Fruit fly (Drosophila melanogaster) whole organism: ENCODE measurements around the gene CG45100.

Source experiments
- CG8478 ChIP-seq: fragments of >200 bp; optimal IDR thresholded peaks from 2 replicates; lab custom pipeline; 2018; ENCODE audit warnings: inconsistent platforms
- Dll ChIP-seq: fragments of >200 bp; optimal IDR thresholded peaks from 2 replicates; lab custom pipeline; 2017
- EcR ChIP-seq, 2 experiments: fragments of >200 bp; optimal IDR thresholded peaks; 2 replicates each; lab custom pipeline; 2017; ENCODE audit warnings: missing biosample characterization in 2 of 2, missing genetic modification characterization in 2 of 2, missing genetic modification reagents in 2 of 2
- pan ChIP-seq: fragments of >200 bp; optimal IDR thresholded peaks from 2 replicates; lab custom pipeline; 2017
- psq ChIP-seq: fragments of >200 bp; optimal IDR thresholded peaks from 2 replicates; lab custom pipeline; 2017
- usp ChIP-seq: fragments of >200 bp; optimal IDR thresholded peaks from 2 replicates; lab custom pipeline; 2017; ENCODE audit warnings: missing biosample characterization, missing genetic modification characterization, mixed read lengths

CG45100 gene

DNA sequence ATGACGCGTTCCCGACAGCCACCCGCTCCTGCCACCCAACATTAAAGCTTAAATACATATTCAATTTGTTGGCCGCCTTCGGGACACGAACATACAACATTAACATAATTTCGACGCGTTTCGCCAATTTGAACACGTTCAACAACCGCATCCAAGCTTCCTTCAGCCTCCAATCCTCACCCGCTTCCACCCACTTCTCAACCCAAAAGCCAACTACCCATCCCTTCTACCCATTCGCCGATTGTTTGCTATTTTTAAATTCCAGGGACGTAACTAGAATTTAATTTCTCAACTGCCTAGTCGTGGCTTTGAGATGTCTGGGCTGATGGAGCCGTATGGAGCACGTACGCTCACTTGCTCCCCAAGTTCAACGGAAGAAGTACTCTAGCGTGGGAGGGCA is 44.6 kb downstream of the CG45100 start:
- TF ChIP-seq CG8478 (no peak), usp (GFP tag; lab: Kevin White, UChicago) (no peak), pan (lab: Kevin White, UChicago) (no peak), psq (lab: Kevin White, UChicago) (no peak), Dll (no peak), EcR (GFP tag; optimal IDR thresholded peaks at IDR 0.05; lab: Kevin White, UChicago) (no peak)

DNA sequence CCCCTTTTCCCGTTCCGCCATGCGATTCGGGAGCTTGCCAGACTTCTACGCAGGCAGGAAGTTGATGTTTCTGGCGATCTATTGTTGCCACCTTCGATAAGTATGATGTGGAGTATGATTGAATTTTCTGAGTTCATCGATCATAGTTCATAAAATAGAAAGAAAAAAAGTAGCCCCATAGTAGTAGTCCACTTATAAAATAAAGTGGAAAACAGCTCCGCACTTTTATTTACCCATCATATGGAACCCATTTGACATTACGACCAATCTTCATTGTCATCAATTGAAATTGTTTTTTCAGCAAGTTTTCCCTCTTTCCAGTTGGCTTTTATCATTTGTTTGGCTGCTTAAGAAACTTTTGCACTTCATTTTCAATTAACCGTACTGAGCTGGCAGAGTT is 47.2 kb downstream of the CG45100 start, which contains the start of gene CG12147:
TSS of gene CG12147 (minus strand) at position 101 of the 400 bp plus-strand sequence.
- TF ChIP-seq EcR (GFP tag; optimal IDR thresholded peaks at IDR 0.05; lab: Kevin White, UChicago), result no peak
- no peak for TF ChIP-seq usp (GFP tag; lab: Kevin White, UChicago)
- no peak for TF ChIP-seq CG8478
- TF ChIP-seq pan (lab: Kevin White, UChicago), result no peak
- no peak for TF ChIP-seq psq (lab: Kevin White, UChicago)
- no peak for TF ChIP-seq Dll
